Fruit fly (Drosophila melanogaster): Measurements from ENCODE around the gene rtp.

The rtp gene

dm6 chr3R:5215334-5216307, 21.5 kb downstream of the rtp start (continued):
- peak in 1 of 2 experiments; percentile 89 for TF ChIP-seq Eip74EF (GFP tag; optimal IDR thresholded peaks at IDR 0.05)
- peak; percentile 97 for TF ChIP-seq CG12104 (GFP tag; optimal IDR thresholded peaks at IDR 0.05)
- peak; percentile 97 for TF ChIP-seq onecut (GFP tag; IDR thresholded peaks at IDR 0.05)
- TF ChIP-seq repo (GFP tag; optimal IDR thresholded peaks at IDR 0.05): peak; percentile 99
- peak; percentile 72 for TF ChIP-seq CTCF (GFP tag; optimal IDR thresholded peaks at IDR 0.05)
- peak; percentile 56 for TF ChIP-seq cg (GFP tag; optimal IDR thresholded peaks at IDR 0.05)
- no peak for TF ChIP-seq Poxn (GFP tag; IDR thresholded peaks at IDR 0.05)
- TF ChIP-seq tio (GFP tag; optimal IDR thresholded peaks at IDR 0.05): peak; percentile 98
- TF ChIP-seq MTF-1 (GFP tag; optimal IDR thresholded peaks at IDR 0.05; ENCODE audit: borderline replicate concordance): peak; percentile 99
- peak; percentile 63 for TF ChIP-seq Ssrp (tag; optimal IDR thresholded peaks at IDR 0.05)
- TF ChIP-seq Lim3 (GFP tag; IDR thresholded peaks at IDR 0.05): peak; percentile 78; the same call in 1 of the 2 replicates
- TF ChIP-seq CG10959 (GFP tag; IDR thresholded peaks at IDR 0.05): peak; percentile 97
- peak; percentile 91 for TF ChIP-seq sob (GFP tag; IDR thresholded peaks at IDR 0.05)
- peak; percentile 98 for TF ChIP-seq maf-S (GFP tag; optimal IDR thresholded peaks at IDR 0.05)
- TF ChIP-seq Fer1 (GFP tag; optimal IDR thresholded peaks at IDR 0.05): peak; percentile 84
- peak; percentile 100 for TF ChIP-seq grn (GFP tag; optimal IDR thresholded peaks at IDR 0.05)
- TF ChIP-seq Awh (GFP tag; IDR thresholded peaks at IDR 0.05): peak; percentile 100
- TF ChIP-seq da (GFP tag; optimal IDR thresholded peaks at IDR 0.05): peak; percentile 98
- peak; percentile 77 for TF ChIP-seq emc (GFP tag; optimal IDR thresholded peaks at IDR 0.05)
- TF ChIP-seq CG7987 (GFP tag; optimal IDR thresholded peaks at IDR 0.05): peak; percentile 99
- peak; percentile 88 for TF ChIP-seq twi (tag; optimal IDR thresholded peaks at IDR 0.05)
- TF ChIP-seq Hmx (GFP tag; optimal IDR thresholded peaks at IDR 0.05): peak; percentile 24
- peak; percentile 84 for TF ChIP-seq stwl (tag; optimal IDR thresholded peaks at IDR 0.05)
- TF ChIP-seq danr (GFP tag; IDR thresholded peaks at IDR 0.05): peak; percentile 87
- peak; percentile 74 for TF ChIP-seq NfI (GFP tag; optimal IDR thresholded peaks at IDR 0.05)
- TF ChIP-seq hth (optimal IDR thresholded peaks at IDR 0.05): no peak
- TF ChIP-seq pum (GFP tag; optimal IDR thresholded peaks at IDR 0.05): peak; percentile 97
- peak; percentile 98 for TF ChIP-seq pb (GFP tag; optimal IDR thresholded peaks at IDR 0.05)
- TF ChIP-seq CG15696 (tag; optimal IDR thresholded peaks at IDR 0.05): peak; percentile 100
- TF ChIP-seq jumu (GFP tag; optimal IDR thresholded peaks at IDR 0.05): peak; percentile 97
- peak; percentile 84 for TF ChIP-seq corto (GFP tag; optimal IDR thresholded peaks at IDR 0.05)
- TF ChIP-seq CG3838 (GFP tag; optimal IDR thresholded peaks at IDR 0.05): peak; percentile 98
- peak; percentile 78 for TF ChIP-seq CG7839 (tag; optimal IDR thresholded peaks at IDR 0.05)
- TF ChIP-seq vfl (GFP tag; optimal IDR thresholded peaks at IDR 0.05): peak; percentile 83
- TF ChIP-seq Drgx (GFP tag; IDR thresholded peaks at IDR 0.05): peak; percentile 90
- TF ChIP-seq CG4282 (GFP tag; optimal IDR thresholded peaks at IDR 0.05): peak; percentile 96
- peak; percentile 98 for TF ChIP-seq shn (GFP tag; optimal IDR thresholded peaks at IDR 0.05)
- peak; percentile 93 for TF ChIP-seq CG8388 (GFP tag; optimal IDR thresholded peaks at IDR 0.05)
- peak; percentile 74 for TF ChIP-seq fu2 (GFP tag; optimal IDR thresholded peaks at IDR 0.05)
- TF ChIP-seq sna (GFP tag; IDR thresholded peaks at IDR 0.05; ENCODE audit: partially characterized antibody): 0 out of 2 replicates have a peak, but pooled peaks have one; percentile 21
- peak; percentile 98 for TF ChIP-seq CG10462 (GFP tag; optimal IDR thresholded peaks at IDR 0.05)
- peak; percentile 92 for TF ChIP-seq E2f1 (GFP tag; IDR thresholded peaks at IDR 0.05)
- peak; percentile 82 for TF ChIP-seq H2.0 (GFP tag; IDR thresholded peaks at IDR 0.05)
- peak; percentile 98 for TF ChIP-seq CG4707 (GFP tag; optimal IDR thresholded peaks at IDR 0.05)
- TF ChIP-seq CG8924 (tag; optimal IDR thresholded peaks at IDR 0.05): peak; percentile 95
- peak; percentile 96 for TF ChIP-seq CG4424 (GFP tag; optimal IDR thresholded peaks at IDR 0.05)
- TF ChIP-seq CG16863 (GFP tag; optimal IDR thresholded peaks at IDR 0.05): peak; percentile 99
- TF ChIP-seq CG1792 (GFP tag; optimal IDR thresholded peaks at IDR 0.05): peak; percentile 99
- TF ChIP-seq CG3847 (GFP tag; IDR thresholded peaks at IDR 0.05): peak; percentile 48
